Fruit fly (Drosophila melanogaster) whole organism, adult: Measurements from ENCODE around the gene Bka.

ENCODE experiments used
- CG11617 ChIP-seq: fragments of 200-800 bp; sonication (Bioruptor generic); optimal IDR thresholded peaks from 2 replicates; lab custom pipeline; 2017; ENCODE audit warnings: mild to moderate bottlenecking, missing biosample characterization, missing genetic modification reagents, missing genetic modification characterization
- CG12768 ChIP-seq: fragments of 200-800 bp; sonication (Bioruptor generic); optimal IDR thresholded peaks from 2 replicates; lab custom pipeline; 2017; ENCODE audit warnings: missing biosample characterization, missing genetic modification characterization, mild to moderate bottlenecking, moderate library complexity, missing genetic modification reagents
- CG14711 ChIP-seq: fragments of 200-800 bp; sonication (Bioruptor generic); optimal IDR thresholded peaks from 2 replicates; lab custom pipeline; 2018; ENCODE audit warnings: missing biosample characterization, mild to moderate bottlenecking, missing genetic modification characterization, moderate library complexity
- CG1620 ChIP-seq: fragments of 200-800 bp; sonication (Bioruptor generic); optimal IDR thresholded peaks from 2 replicates; lab custom pipeline; 2016; ENCODE audit warnings: missing biosample characterization, missing genetic modification characterization
- CG33017 ChIP-seq: fragments of 200-800 bp; sonication (Bioruptor generic); optimal IDR thresholded peaks from 2 replicates; lab custom pipeline; 2018; ENCODE audit warnings: missing biosample characterization, mild to moderate bottlenecking, missing genetic modification characterization, moderate library complexity
- CG5204 ChIP-seq: fragments of 200-800 bp; sonication (Bioruptor generic); optimal IDR thresholded peaks from 2 replicates; lab custom pipeline; 2016; ENCODE audit warnings: missing biosample characterization, missing genetic modification characterization
- CG7045 ChIP-seq: fragments of 200-800 bp; sonication (Bioruptor generic); optimal IDR thresholded peaks from 2 replicates; lab custom pipeline; 2017; ENCODE audit warnings: missing biosample characterization, mild to moderate bottlenecking, missing genetic modification characterization
- CG7101 ChIP-seq: fragments of 200-800 bp; sonication (Bioruptor generic); optimal IDR thresholded peaks from 2 replicates; lab custom pipeline; 2018; ENCODE audit warnings: missing biosample characterization, mild to moderate bottlenecking, missing genetic modification characterization, moderate library complexity
- Clk ChIP-seq: fragments of 200-800 bp; sonication (Bioruptor generic); optimal IDR thresholded peaks from 2 replicates; lab custom pipeline; 2017; ENCODE audit warnings: missing biosample characterization, missing genetic modification characterization
- Crg-1 ChIP-seq: fragments of 200-800 bp; sonication (Bioruptor generic); optimal IDR thresholded peaks from 2 replicates; lab custom pipeline; 2016; ENCODE audit warnings: missing biosample characterization, missing genetic modification characterization
- Hr96 ChIP-seq: fragments of 200-800 bp; sonication (Bioruptor generic); optimal IDR thresholded peaks from 2 replicates; lab custom pipeline; 2016; ENCODE audit warnings: missing biosample characterization, missing genetic modification characterization
- Mnt ChIP-seq: fragments of 200-800 bp; sonication (Bioruptor generic); optimal IDR thresholded peaks from 2 replicates; lab custom pipeline; 2016; ENCODE audit warnings: missing biosample characterization, mild to moderate bottlenecking, missing genetic modification characterization
- bab1 ChIP-seq: fragments of 200-800 bp; sonication (Bioruptor generic); optimal IDR thresholded peaks from 3 replicates; lab custom pipeline; 2019; ENCODE audit warnings: missing biosample characterization, mild to moderate bottlenecking, missing genetic modification characterization, moderate library complexity
- cic ChIP-seq: fragments of 200-800 bp; sonication (Bioruptor generic); optimal IDR thresholded peaks from 2 replicates; lab custom pipeline; 2017; ENCODE audit warnings: missing biosample characterization, mild to moderate bottlenecking, missing genetic modification characterization, moderate library complexity
- cnc ChIP-seq, 2 experiments: fragments of >200 bp; optimal IDR thresholded peaks; 2 replicates each; lab custom pipeline; 2017
- kay ChIP-seq: fragments of 200-800 bp; sonication (Bioruptor generic); peaks from one replicate; lab custom pipeline; 2016; ENCODE audit warnings: missing biosample characterization, missing genetic modification characterization, borderline replicate concordance
- ovo ChIP-seq: fragments of 200-800 bp; sonication (Bioruptor generic); optimal IDR thresholded peaks from 2 replicates; lab custom pipeline; 2016; ENCODE audit warnings: missing biosample characterization, missing genetic modification characterization
- pad ChIP-seq: fragments of 200-800 bp; sonication (Bioruptor generic); optimal IDR thresholded peaks from 3 replicates; lab custom pipeline; 2017; ENCODE audit warnings: missing biosample characterization, missing genetic modification characterization, mild to moderate bottlenecking, moderate library complexity, missing genetic modification reagents
- tj ChIP-seq: fragments of 200-800 bp; sonication (Bioruptor generic); optimal IDR thresholded peaks from 3 replicates; lab custom pipeline; 2017; ENCODE audit warnings: missing biosample characterization, mild to moderate bottlenecking, missing genetic modification characterization, moderate library complexity
- toe ChIP-seq: fragments of 200-800 bp; sonication (Bioruptor generic); optimal IDR thresholded peaks from 2 replicates; lab custom pipeline; 2016; ENCODE audit warnings: missing biosample characterization, missing genetic modification characterization

Gene Bka

DNA sequence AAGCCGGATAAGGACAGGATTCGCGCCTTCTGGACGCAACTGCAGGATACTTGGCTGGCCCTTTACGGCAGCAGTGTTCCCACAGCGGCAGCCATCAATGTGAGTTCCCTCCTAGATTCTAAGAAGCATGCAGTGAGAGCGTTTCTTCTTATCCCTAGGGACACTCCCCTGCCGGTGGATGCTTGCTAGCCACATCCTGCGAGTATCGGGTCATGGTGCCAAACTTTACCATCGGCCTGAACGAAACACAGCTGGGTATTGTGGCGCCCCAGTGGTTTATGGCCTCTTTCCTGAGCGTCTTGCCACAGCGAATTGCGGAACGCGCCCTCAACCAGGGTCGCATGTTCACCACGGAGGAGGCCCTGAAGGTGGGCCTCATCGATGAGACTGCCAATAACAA lies 24.1 kb downstream of the Bka start:
- TF ChIP-seq CG14711 (tag; lab: Kevin White, UChicago): no peak
- TF ChIP-seq Clk (GFP tag; lab: Kevin White, UChicago): no peak
- TF ChIP-seq CG5204 (GFP tag; lab: Kevin White, UChicago): no peak
- TF ChIP-seq toe (GFP tag; lab: Kevin White, UChicago): no peak
- no peak for TF ChIP-seq kay (GFP tag; lab: Kevin White, UChicago)
- TF ChIP-seq Mnt (GFP tag; lab: Kevin White, UChicago): no peak
- TF ChIP-seq bab1 (GFP tag; lab: Kevin White, UChicago): no peak
- no peak for TF ChIP-seq cic (GFP tag; lab: Kevin White, UChicago)
- no peak for TF ChIP-seq Hr96
- no peak for TF ChIP-seq CG7045
- TF ChIP-seq CG33017: no peak
- no peak for TF ChIP-seq cnc (optimal IDR thresholded peaks at IDR 0.05; lab: Kevin White, UChicago)
- TF ChIP-seq Crg-1 (GFP tag; lab: Kevin White, UChicago): no peak

DNA sequence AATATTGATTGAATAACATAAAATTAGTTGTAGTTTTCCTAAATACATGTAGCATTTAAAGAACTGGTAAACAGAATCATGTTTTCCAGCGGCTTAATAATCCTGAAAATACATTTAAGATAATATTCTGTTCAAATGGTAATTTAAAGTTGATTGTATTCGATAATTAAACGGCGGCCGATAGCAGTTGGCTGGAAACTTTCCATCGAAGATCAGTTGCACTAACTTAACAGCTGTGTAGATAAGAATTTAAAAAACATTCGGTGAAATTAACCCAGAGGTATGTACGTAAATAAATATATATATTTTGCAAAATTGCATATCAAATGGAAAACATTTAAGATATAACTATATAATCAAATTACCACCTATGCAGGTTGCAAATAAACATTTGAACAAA lies 24.9 kb downstream of the Bka start, which contains the start of gene CG4594:
TSS of gene CG4594 (plus strand) at position 212 of the 400 bp plus-strand sequence.
- no peak for TF ChIP-seq cnc (optimal IDR thresholded peaks at IDR 0.05; lab: Kevin White, UChicago)
- no peak for TF ChIP-seq Hr96

DNA sequence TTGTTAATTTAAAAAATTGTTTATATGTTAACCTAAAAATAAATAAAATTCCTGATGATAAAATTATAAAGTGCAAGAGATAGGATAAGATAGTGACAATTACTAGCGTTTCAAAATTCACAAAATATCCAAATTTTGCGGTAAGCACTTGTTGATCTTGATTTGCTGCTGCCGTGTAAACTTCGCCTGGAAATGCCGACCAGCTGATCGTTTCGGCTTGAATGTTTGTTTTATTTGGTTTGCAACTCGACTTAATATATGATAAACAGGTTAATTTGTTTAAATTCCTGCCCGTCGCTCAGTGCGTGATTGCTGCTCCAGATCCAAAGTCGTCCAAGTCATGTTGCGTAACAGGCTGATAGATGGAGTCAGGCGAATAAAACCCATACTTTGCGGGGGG lies 26.3 kb downstream of the Bka start, which contains the start of gene CG4592:
TSS of gene CG4592 (plus strand) at position 233 of the 400 bp plus-strand sequence.
- TF ChIP-seq CG11617 (GFP tag; lab: Kevin White, UChicago) (peak; percentile 79), CG12768 (GFP tag; lab: Kevin White, UChicago) (peak; percentile 82), CG5204 (GFP tag; lab: Kevin White, UChicago) (peak; percentile 40), CG7101 (tag; lab: Kevin White, UChicago) (peak; percentile 78), cic (GFP tag; lab: Kevin White, UChicago) (peak; percentile 24), CG1620 (peak; percentile 12), ovo (GFP tag; lab: Kevin White, UChicago) (no peak), Crg-1 (GFP tag; lab: Kevin White, UChicago) (no peak), kay (GFP tag; lab: Kevin White, UChicago) (peak; percentile 88), CG14711 (tag; lab: Kevin White, UChicago) (peak; percentile 66), pad (GFP tag; lab: Kevin White, UChicago) (peak; percentile 25), CG7045 (peak; percentile 72), Clk (GFP tag; lab: Kevin White, UChicago) (no peak), Hr96 (peak; percentile 69), tj (peak; percentile 56), cnc (optimal IDR thresholded peaks at IDR 0.05; lab: Kevin White, UChicago) (no peak), bab1 (GFP tag; lab: Kevin White, UChicago) (peak; percentile 85), toe (GFP tag; lab: Kevin White, UChicago) (peak; percentile 67), Mnt (GFP tag; lab: Kevin White, UChicago) (peak; percentile 51), CG33017 (peak; percentile 72)

DNA sequence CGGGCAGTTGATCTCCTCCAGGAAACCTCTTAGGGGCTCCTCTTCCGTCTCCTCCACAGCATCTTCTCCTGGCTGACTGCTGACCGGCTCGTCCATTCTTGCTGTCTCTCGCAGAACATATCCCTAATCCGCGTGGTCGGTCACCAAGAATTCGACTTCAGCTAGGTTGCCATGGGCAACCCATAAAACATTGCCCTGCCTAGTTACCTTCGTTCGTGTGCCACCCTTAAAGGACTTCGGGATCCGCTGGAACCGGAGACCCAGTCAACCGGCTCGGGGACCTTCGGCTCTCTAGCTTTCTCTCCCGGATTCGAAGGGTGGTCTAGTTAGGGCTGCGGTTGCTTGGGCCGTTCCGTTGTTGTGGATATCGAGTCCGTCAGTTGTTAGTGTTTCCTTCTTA lies 29.7 kb downstream of the Bka start, which contains the start of the genes TbCMF46 and CG42366:
TSS of gene TbCMF46 (minus strand) at position 101 of the 400 bp plus-strand sequence.
TSS of gene CG42366 (plus strand) at position 397 of the 400 bp plus-strand sequence.
- TF ChIP-seq pad (GFP tag; lab: Kevin White, UChicago) (no peak), bab1 (GFP tag; lab: Kevin White, UChicago) (no peak), Crg-1 (GFP tag; lab: Kevin White, UChicago) (no peak), CG5204 (GFP tag; lab: Kevin White, UChicago) (no peak), CG12768 (GFP tag; lab: Kevin White, UChicago) (no peak), kay (GFP tag; lab: Kevin White, UChicago) (no peak), tj (no peak), CG33017 (no peak), ovo (GFP tag; lab: Kevin White, UChicago) (no peak), CG1620 (no peak), CG11617 (GFP tag; lab: Kevin White, UChicago) (no peak), Mnt (GFP tag; lab: Kevin White, UChicago) (no peak), CG7101 (tag; lab: Kevin White, UChicago) (no peak), CG7045 (no peak), toe (GFP tag; lab: Kevin White, UChicago) (no peak)

DNA sequence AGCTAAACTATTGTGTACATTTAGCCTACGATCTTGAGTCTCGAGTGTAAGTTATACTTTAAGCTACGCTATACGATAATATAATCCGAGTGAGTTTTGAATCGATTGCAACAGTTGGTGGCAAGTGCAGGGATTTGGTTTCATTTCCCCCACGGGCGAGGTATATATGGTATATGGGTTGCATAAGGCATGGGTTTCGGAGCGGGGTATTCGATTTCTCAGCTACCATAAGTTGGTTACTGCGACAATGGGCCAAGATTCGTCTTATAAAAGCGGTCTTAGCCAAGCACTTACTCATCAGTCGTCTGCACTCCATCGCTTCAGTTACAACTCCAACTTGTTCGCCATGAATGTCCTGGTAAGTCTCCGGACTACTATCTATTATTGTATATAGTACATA lies 35.2 kb downstream of the Bka start, which contains the start of gene CG42367:
TSS of gene CG42367 (plus strand) at position 301 of the 400 bp plus-strand sequence.
- TF ChIP-seq Hr96: no peak
- TF ChIP-seq Mnt (GFP tag; lab: Kevin White, UChicago): no peak
- no peak for TF ChIP-seq ovo (GFP tag; lab: Kevin White, UChicago)
- TF ChIP-seq pad (GFP tag; lab: Kevin White, UChicago): no peak
- no peak for TF ChIP-seq CG14711 (tag; lab: Kevin White, UChicago)
- TF ChIP-seq cic (GFP tag; lab: Kevin White, UChicago): no peak
- no peak for TF ChIP-seq Crg-1 (GFP tag; lab: Kevin White, UChicago)
- no peak for TF ChIP-seq CG11617 (GFP tag; lab: Kevin White, UChicago)
- TF ChIP-seq cnc (optimal IDR thresholded peaks at IDR 0.05; lab: Kevin White, UChicago): no peak
- no peak for TF ChIP-seq CG7045
- TF ChIP-seq tj: no peak
- TF ChIP-seq CG7101 (tag; lab: Kevin White, UChicago): no peak
- no peak for TF ChIP-seq CG1620
- TF ChIP-seq bab1 (GFP tag; lab: Kevin White, UChicago): no peak
- TF ChIP-seq toe (GFP tag; lab: Kevin White, UChicago): no peak
- no peak for TF ChIP-seq CG12768 (GFP tag; lab: Kevin White, UChicago)
- TF ChIP-seq Clk (GFP tag; lab: Kevin White, UChicago): no peak

DNA sequence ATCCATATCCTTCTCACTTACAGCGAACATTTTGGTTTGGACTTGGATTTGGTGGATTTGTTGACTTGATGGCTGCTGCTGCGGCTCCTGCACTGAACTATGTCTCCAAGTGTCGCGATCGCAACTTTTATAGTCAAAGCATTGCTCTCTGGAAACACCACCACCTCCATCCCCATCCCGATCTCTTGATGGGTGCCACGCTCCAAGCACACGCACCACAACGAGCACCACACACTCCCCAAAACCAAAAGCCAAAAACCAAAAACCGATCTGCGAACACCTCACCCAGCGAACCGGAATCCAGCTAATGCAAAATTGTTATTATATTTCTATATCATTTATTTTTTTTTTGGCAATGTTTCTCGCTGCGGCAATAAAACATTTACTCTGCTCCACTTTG lies 38.0 kb downstream of the Bka start, which contains the start of gene Cpr30F:
TSS of gene Cpr30F (minus strand) at position 101 of the 400 bp plus-strand sequence.
- TF ChIP-seq CG11617 (GFP tag; lab: Kevin White, UChicago) (no peak), cic (GFP tag; lab: Kevin White, UChicago) (no peak), ovo (GFP tag; lab: Kevin White, UChicago) (no peak), CG5204 (GFP tag; lab: Kevin White, UChicago) (no peak), CG33017 (no peak), bab1 (GFP tag; lab: Kevin White, UChicago) (no peak), toe (GFP tag; lab: Kevin White, UChicago) (no peak), CG7045 (no peak), CG12768 (GFP tag; lab: Kevin White, UChicago) (no peak)
